Fruit fly (Drosophila melanogaster): ENCODE data around the gene CG32712.

dm6 chrX:8419534-8419933 is 14.1 kb downstream of the CG32712 start:
- TF ChIP-seq CG12605 (GFP tag; IDR thresholded peaks at IDR 0.05) (no peak), CG15710 (tag; optimal IDR thresholded peaks at IDR 0.05) (no peak), EcR (GFP tag; optimal IDR thresholded peaks at IDR 0.05) (no peak), CG13204 (GFP tag; optimal IDR thresholded peaks at IDR 0.05) (peak; percentile 67)

Data from whole organism, pupa.